Worm (Caenorhabditis elegans): ENCODE measurements around the gene C54E10.6.

DNA sequence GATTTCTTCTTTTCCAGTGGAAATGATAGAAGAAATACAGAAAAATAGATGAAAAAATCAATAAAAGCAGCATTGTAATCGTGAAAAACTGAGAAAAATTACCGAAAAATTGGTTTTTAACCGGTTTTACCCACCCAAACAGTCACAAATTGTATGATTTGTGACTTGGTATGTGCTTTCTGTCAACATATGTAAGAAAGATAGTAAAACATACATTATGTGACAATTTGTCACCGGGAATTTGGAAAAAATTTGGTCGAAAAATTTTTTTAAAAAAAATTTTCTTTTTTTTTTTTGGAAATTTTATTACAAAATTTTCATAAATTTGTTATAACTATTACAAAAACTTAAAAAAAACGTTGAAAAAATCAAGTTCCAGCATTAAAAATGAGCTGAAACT, 28.6 kb upstream of the C54E10.6 start, which contains the start of gene cyp-33D3:
- TF ChIP-seq unc-62 (GFP tag; optimal IDR thresholded peaks at IDR 0.05) (no peak), somi-1 (GFP tag; optimal IDR thresholded peaks at IDR 0.05) (no peak), F39B2.1 (GFP tag; IDR thresholded peaks at IDR 0.05) (no peak), lir-1 (GFP tag; conservative IDR thresholded peaks at IDR 0.05) (no peak), nhr-27 (tag; optimal IDR thresholded peaks at IDR 0.05) (no peak), F33H1.4 (GFP tag; IDR thresholded peaks at IDR 0.05) (no peak), ekl-4 (GFP tag; IDR thresholded peaks at IDR 0.05) (no peak), hlh-26 (GFP tag; conservative IDR thresholded peaks at IDR 0.05) (no peak), Y67H2A.10 (GFP tag; conservative IDR thresholded peaks at IDR 0.05) (no peak), pha-4 (tag; optimal IDR thresholded peaks at IDR 0.05) (no peak)

Data from whole organism, young adult.